Worm (Caenorhabditis elegans) whole organism, dauer: ENCODE results near the gene sqv-8.

Experiments used
- unc-62 ChIP-seq: sonication (generic microtip); optimal IDR thresholded peaks from 2 replicates; lab custom pipeline; 2017; ENCODE audit warnings: missing biosample characterization, missing genetic modification reagents, missing genetic modification characterization

The sqv-8 gene

ce11 chrII:9614728-9615127 is 32.0 kb upstream of the sqv-8 start, which contains the start of gene hlh-6:
Gene hlh-6, minus strand, starts transcription at chrII:9614828.
- no peak for TF ChIP-seq unc-62 (GFP tag; lab: Kevin White, UChicago)

ce11 chrII:9617039-9617901 is 29.5 kb upstream of the sqv-8 start, which contains the start of gene hal-3:
Gene hal-3, minus strand, starts transcription at chrII:9617125.
- TF ChIP-seq unc-62 (GFP tag; lab: Kevin White, UChicago), result no peak

ce11 chrII:9617902-9618245 is 28.9 kb upstream of the sqv-8 start:
- TF ChIP-seq unc-62 (GFP tag; lab: Kevin White, UChicago), result no peak

ce11 chrII:9618759-9619158 is 28.0 kb upstream of the sqv-8 start:
- no peak for TF ChIP-seq unc-62 (GFP tag; lab: Kevin White, UChicago)

- no peak for TF ChIP-seq unc-62 (GFP tag; lab: Kevin White, UChicago)
These were observed 27.3 kb upstream of the sqv-8 start for ce11 chrII:9619402-9619862.

ce11 chrII:9619995-9620535 is 26.7 kb upstream of the sqv-8 start:
- no peak for TF ChIP-seq unc-62 (GFP tag; lab: Kevin White, UChicago)

ce11 chrII:9620616-9621015 is 26.2 kb upstream of the sqv-8 start:
- no peak for TF ChIP-seq unc-62 (GFP tag; lab: Kevin White, UChicago)

ce11 chrII:9621121-9621520 is 25.7 kb upstream of the sqv-8 start:
- no peak for TF ChIP-seq unc-62 (GFP tag; lab: Kevin White, UChicago)

ce11 chrII:9621913-9622348 is 24.8 kb upstream of the sqv-8 start:
- no peak for TF ChIP-seq unc-62 (GFP tag; lab: Kevin White, UChicago)

ce11 chrII:9624110-9624695 is 22.6 kb upstream of the sqv-8 start, which contains the start of the genes dnj-20 and ZK1307.8:
Gene dnj-20, minus strand, starts transcription at chrII:9624176.
Gene ZK1307.8, plus strand, starts transcription at chrII:9624613.
- no peak for TF ChIP-seq unc-62 (GFP tag; lab: Kevin White, UChicago)

ce11 chrII:9625930-9626329 is 20.8 kb upstream of the sqv-8 start:
- TF ChIP-seq unc-62 (GFP tag; lab: Kevin White, UChicago), result no peak

ce11 chrII:9636300-9636699 is 10.5 kb upstream of the sqv-8 start, which contains the start of gene ZK1307.7:
Gene ZK1307.7, plus strand, starts transcription at chrII:9636600.
- no peak for TF ChIP-seq unc-62 (GFP tag; lab: Kevin White, UChicago)

ce11 chrII:9644438-9644837 is 2.3 kb upstream of the sqv-8 start, which contains the start of gene fzr-1:
Gene fzr-1, minus strand, starts transcription at chrII:9644466.
- no peak for TF ChIP-seq unc-62 (GFP tag; lab: Kevin White, UChicago)

ce11 chrII:9644940-9645634 is 1.7 kb upstream of the sqv-8 start:
- TF ChIP-seq unc-62 (GFP tag; lab: Kevin White, UChicago), result no peak

- no peak for TF ChIP-seq unc-62 (GFP tag; lab: Kevin White, UChicago)
These were observed 639 bp upstream of the sqv-8 start for ce11 chrII:9646122-9646555.
